Worm (Caenorhabditis elegans) whole organism, early embryonic: ENCODE results near the gene F26C11.4.

Source experiments
- B0310.2 ChIP-seq: sonication (generic microtip); optimal IDR thresholded peaks from 2 replicates; lab custom pipeline; 2016; ENCODE audit warnings: mild to moderate bottlenecking, missing genetic modification characterization, missing compliant biosample characterization
- F13C5.2 ChIP-seq: sonication (generic microtip); optimal IDR thresholded peaks from 2 replicates; lab custom pipeline; 2017; ENCODE audit warnings: mild to moderate bottlenecking, missing genetic modification characterization, inconsistent platforms, missing compliant biosample characterization
- aly-1 ChIP-seq: sonication (generic microtip); optimal IDR thresholded peaks from 2 replicates; lab custom pipeline; 2016; ENCODE audit warnings: missing genetic modification characterization, missing compliant biosample characterization
- ama-1 ChIP-seq: fragments of 150-350 bp; optimal IDR thresholded peaks from 2 replicates; lab custom pipeline; 2014
- ceh-13 ChIP-seq: fragments of 200-800 bp; sonication (Bioruptor generic); optimal IDR thresholded peaks from 2 replicates; lab custom pipeline; 2018; ENCODE audit warnings: mild to moderate bottlenecking, missing genetic modification characterization, missing compliant biosample characterization
- ceh-36 ChIP-seq: sonication (generic microtip); optimal IDR thresholded peaks from 2 replicates; lab custom pipeline; 2016; ENCODE audit warnings: missing genetic modification characterization, inconsistent platforms, missing compliant biosample characterization
- ets-7 ChIP-seq: sonication (generic microtip); optimal IDR thresholded peaks from 2 replicates; lab custom pipeline; 2016; ENCODE audit warnings: missing genotype, missing genetic modification characterization, missing compliant biosample characterization
- flt-1 ChIP-seq: fragments of 200-800 bp; sonication (Bioruptor generic); IDR thresholded peaks from 2 replicates; pipeline ENCODE4 v1.3.6; 2022; ENCODE audit warnings: missing genetic modification characterization, missing compliant biosample characterization
- hmbx-1 ChIP-seq: sonication (generic microtip); optimal IDR thresholded peaks from 2 replicates; lab custom pipeline; 2016; ENCODE audit warnings: mild to moderate bottlenecking, missing genetic modification characterization, missing compliant biosample characterization
- hmg-4 ChIP-seq: fragments of 200-800 bp; sonication (Bioruptor generic); optimal IDR thresholded peaks from 2 replicates; lab custom pipeline; 2018; ENCODE audit warnings: mild to moderate bottlenecking, missing genetic modification characterization, missing compliant biosample characterization
- hnd-1 ChIP-seq: sonication (generic microtip); optimal IDR thresholded peaks from 2 replicates; lab custom pipeline; 2016; ENCODE audit warnings: missing genetic modification characterization, missing compliant biosample characterization
- pes-1 ChIP-seq: fragments of 200-800 bp; sonication (Bioruptor generic); IDR thresholded peaks from 2 replicates; pipeline ENCODE4 v1.3.6; 2022; ENCODE audit warnings: missing genetic modification reagents, missing genetic modification characterization, missing compliant biosample characterization
- scrt-1 ChIP-seq: fragments of 200-800 bp; sonication (Bioruptor generic); IDR thresholded peaks from 2 replicates; pipeline ENCODE4 v1.3.6; 2022; ENCODE audit warnings: missing genetic modification characterization, missing compliant biosample characterization
- sea-1 ChIP-seq: fragments of 200-800 bp; sonication (Bioruptor generic); conservative IDR thresholded peaks from 2 replicates; pipeline ENCODE4 v1.3.6; 2022; ENCODE audit warnings: missing genetic modification characterization, missing compliant biosample characterization
- tbx-11 ChIP-seq: fragments of 200-800 bp; sonication (Bioruptor generic); IDR thresholded peaks from 2 replicates; pipeline ENCODE4 v1.3.6; 2022; ENCODE audit warnings: missing genetic modification characterization, missing compliant biosample characterization
- tbx-37 ChIP-seq: fragments of 200-800 bp; sonication (Bioruptor generic); conservative IDR thresholded peaks from 2 replicates; pipeline ENCODE4 v1.3.6; 2022; ENCODE audit warnings: missing genetic modification reagents, missing genetic modification characterization, missing compliant biosample characterization
- tra-4 ChIP-seq: sonication (generic microtip); optimal IDR thresholded peaks from 2 replicates; lab custom pipeline; 2017; ENCODE audit warnings: missing genetic modification characterization, missing compliant biosample characterization

Gene F26C11.4

DNA sequence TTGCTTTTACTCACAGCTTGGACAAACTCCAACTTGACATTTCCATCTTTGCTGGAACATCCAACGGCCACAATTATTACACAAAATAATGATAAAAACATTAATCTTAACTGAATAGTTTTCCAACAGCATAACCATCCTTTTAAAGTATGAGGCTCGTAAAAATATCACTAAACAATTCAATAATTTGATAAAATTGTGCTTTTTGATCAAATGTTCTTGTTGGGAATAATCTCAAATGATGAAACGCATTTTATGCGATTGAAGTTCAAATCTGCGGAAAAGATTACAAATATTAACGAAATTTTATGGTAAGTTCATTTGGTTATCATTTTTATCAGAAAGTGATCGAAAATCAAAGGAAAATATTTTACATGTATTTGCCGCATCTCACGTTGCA lies 4.4 kb upstream of the F26C11.4 start, which contains the start of gene pho-10:
TSS of gene pho-10 (minus strand) at position 101 of the 400 bp plus-strand sequence.
- TF ChIP-seq hnd-1 (tag; lab: Kevin White, UChicago), result no peak
- TF ChIP-seq aly-1 (tag; lab: Kevin White, UChicago), result no peak
- TF ChIP-seq hmbx-1 (tag; lab: Kevin White, UChicago), result no peak
- TF ChIP-seq tbx-11 (GFP tag; lab: Robert Waterston, UW), result no peak
- TF ChIP-seq ets-7 (tag; lab: Kevin White, UChicago), result no peak
- no peak for TF ChIP-seq scrt-1 (GFP tag; lab: Robert Waterston, UW)
- TF ChIP-seq B0310.2, result no peak
- no peak for TF ChIP-seq hmg-4 (GFP tag; lab: Kevin White, UChicago)
- TF ChIP-seq tra-4 (tag; lab: Kevin White, UChicago), result no peak
- TF ChIP-seq ceh-36 (tag; lab: Kevin White, UChicago), result no peak
- no peak for TF ChIP-seq pes-1 (GFP tag; lab: Robert Waterston, UW)
- no peak for TF ChIP-seq tbx-37 (GFP tag; lab: Robert Waterston, UW)
- TF ChIP-seq ceh-13 (GFP tag; lab: Kevin White, UChicago), result no peak
- TF ChIP-seq flt-1 (GFP tag; lab: Robert Waterston, UW), result no peak
- no peak for TF ChIP-seq sea-1
- no peak for TF ChIP-seq F13C5.2

- TF ChIP-seq pes-1 (GFP tag; lab: Robert Waterston, UW), result no peak
- TF ChIP-seq hmg-4 (GFP tag; lab: Kevin White, UChicago), result no peak
- TF ChIP-seq tbx-11 (GFP tag; lab: Robert Waterston, UW), result no peak
- no peak for TF ChIP-seq tra-4 (tag; lab: Kevin White, UChicago)
- no peak for TF ChIP-seq hmbx-1 (tag; lab: Kevin White, UChicago)
- no peak for TF ChIP-seq hnd-1 (tag; lab: Kevin White, UChicago)
- no peak for TF ChIP-seq aly-1 (tag; lab: Kevin White, UChicago)
- no peak for TF ChIP-seq ama-1 (lab: Kevin White, UChicago)
- TF ChIP-seq F13C5.2, result no peak
These were observed 1.8 kb upstream of the F26C11.4 start, which contains the start of gene C05C10.8 for ce11 chrII:9917904-9918303. TSS of gene C05C10.8 (minus strand) at chrII:9918004.

ce11 chrII:9914999-9915398 lies 1.1 kb downstream of the F26C11.4 start, which contains the start of gene F26C11.3:
TSS of gene F26C11.3 (minus strand) at chrII:9915099.
- TF ChIP-seq hmbx-1 (tag; lab: Kevin White, UChicago) (no peak), ets-7 (tag; lab: Kevin White, UChicago) (no peak), pes-1 (GFP tag; lab: Robert Waterston, UW) (no peak), F13C5.2 (no peak), scrt-1 (GFP tag; lab: Robert Waterston, UW) (no peak), hnd-1 (tag; lab: Kevin White, UChicago) (no peak), sea-1 (no peak), tra-4 (tag; lab: Kevin White, UChicago) (no peak), hmg-4 (GFP tag; lab: Kevin White, UChicago) (no peak), tbx-11 (GFP tag; lab: Robert Waterston, UW) (no peak), B0310.2 (no peak), ama-1 (lab: Kevin White, UChicago) (no peak), aly-1 (tag; lab: Kevin White, UChicago) (no peak), ceh-13 (GFP tag; lab: Kevin White, UChicago) (no peak)

DNA sequence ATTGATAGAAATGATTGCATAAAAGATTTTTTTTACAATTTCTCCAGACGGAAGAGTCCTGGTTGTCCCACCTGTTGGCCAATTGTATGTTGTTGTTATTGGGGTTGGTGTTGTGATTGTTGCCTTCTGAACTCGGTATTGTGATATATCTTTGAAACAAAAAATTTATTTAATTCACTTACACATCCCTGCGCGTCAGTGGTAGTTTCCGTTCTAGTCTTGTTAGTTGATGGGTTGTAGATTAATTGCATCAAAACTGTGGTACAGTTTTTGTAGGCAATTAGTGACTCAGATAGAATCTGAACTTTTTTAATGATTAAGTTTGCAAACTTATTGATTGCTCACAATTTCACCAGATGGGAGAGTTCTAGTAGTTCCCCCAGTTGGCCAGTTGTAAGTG lies 11.6 kb downstream of the F26C11.4 start:
- TF ChIP-seq pes-1 (GFP tag; lab: Robert Waterston, UW) (no peak), F13C5.2 (no peak), scrt-1 (GFP tag; lab: Robert Waterston, UW) (no peak), hmg-4 (GFP tag; lab: Kevin White, UChicago) (no peak)

ce11 chrII:9900276-9900675 lies 15.8 kb downstream of the F26C11.4 start, which contains the start of gene unc-4:
TSS of gene unc-4 (minus strand) at chrII:9900376.
- TF ChIP-seq F13C5.2 (no peak), ets-7 (tag; lab: Kevin White, UChicago) (no peak), pes-1 (GFP tag; lab: Robert Waterston, UW) (no peak), flt-1 (GFP tag; lab: Robert Waterston, UW) (no peak), ceh-36 (tag; lab: Kevin White, UChicago) (no peak), sea-1 (no peak), tbx-11 (GFP tag; lab: Robert Waterston, UW) (no peak), tbx-37 (GFP tag; lab: Robert Waterston, UW) (no peak), B0310.2 (no peak), hnd-1 (tag; lab: Kevin White, UChicago) (no peak), tra-4 (tag; lab: Kevin White, UChicago) (no peak), aly-1 (tag; lab: Kevin White, UChicago) (no peak), ceh-13 (GFP tag; lab: Kevin White, UChicago) (no peak), ama-1 (lab: Kevin White, UChicago) (no peak), hmbx-1 (tag; lab: Kevin White, UChicago) (no peak), scrt-1 (GFP tag; lab: Robert Waterston, UW) (no peak), hmg-4 (GFP tag; lab: Kevin White, UChicago) (no peak)

- TF ChIP-seq hnd-1 (tag; lab: Kevin White, UChicago) (no peak), B0310.2 (no peak), ets-7 (tag; lab: Kevin White, UChicago) (no peak), ama-1 (lab: Kevin White, UChicago) (no peak), tra-4 (tag; lab: Kevin White, UChicago) (no peak), aly-1 (tag; lab: Kevin White, UChicago) (no peak), ceh-13 (GFP tag; lab: Kevin White, UChicago) (no peak), flt-1 (GFP tag; lab: Robert Waterston, UW) (no peak), tbx-11 (GFP tag; lab: Robert Waterston, UW) (no peak), hmg-4 (GFP tag; lab: Kevin White, UChicago) (no peak)
These were observed 17.3 kb downstream of the F26C11.4 start for ce11 chrII:9898744-9899143.

DNA sequence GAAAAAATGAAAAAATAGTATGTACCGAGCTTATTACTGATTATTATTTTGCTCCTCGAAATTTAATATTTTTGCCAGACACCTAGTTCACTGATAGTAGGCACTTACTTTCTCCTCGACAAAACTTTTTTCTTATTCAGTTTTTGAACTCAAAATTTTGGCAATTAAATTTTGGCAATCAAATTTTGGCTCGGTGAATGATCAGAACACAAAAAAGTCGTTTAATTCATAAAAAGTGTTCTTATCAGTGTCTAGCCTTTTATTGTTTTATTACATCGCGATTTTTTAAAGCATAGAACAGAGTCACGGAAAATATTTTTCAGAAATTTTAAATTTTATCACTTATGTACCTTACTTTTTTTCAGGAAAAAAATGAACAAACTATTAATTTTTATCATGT lies 20.9 kb downstream of the F26C11.4 start:
- TF ChIP-seq sea-1 (no peak), hmbx-1 (tag; lab: Kevin White, UChicago) (no peak), ets-7 (tag; lab: Kevin White, UChicago) (no peak), ceh-36 (tag; lab: Kevin White, UChicago) (no peak), ceh-13 (GFP tag; lab: Kevin White, UChicago) (no peak), hnd-1 (tag; lab: Kevin White, UChicago) (no peak), tra-4 (tag; lab: Kevin White, UChicago) (no peak), flt-1 (GFP tag; lab: Robert Waterston, UW) (no peak), B0310.2 (no peak), ama-1 (lab: Kevin White, UChicago) (no peak), aly-1 (tag; lab: Kevin White, UChicago) (no peak), hmg-4 (GFP tag; lab: Kevin White, UChicago) (no peak), tbx-11 (GFP tag; lab: Robert Waterston, UW) (no peak), F13C5.2 (no peak), pes-1 (GFP tag; lab: Robert Waterston, UW) (no peak), scrt-1 (GFP tag; lab: Robert Waterston, UW) (no peak), tbx-37 (GFP tag; lab: Robert Waterston, UW) (no peak)
